Worm (Caenorhabditis elegans) whole organism, L2 larva: Measurements from ENCODE around the gene cest-31.

Source experiments
- ZK546.5 ChIP-seq: sonication (generic microtip); optimal IDR thresholded peaks from 2 replicates; lab custom pipeline; 2017; ENCODE audit warnings: missing biosample characterization, missing genetic modification characterization
- ama-1 ChIP-seq: fragments of 150-350 bp; optimal IDR thresholded peaks from 2 replicates; lab custom pipeline; 2018; ENCODE audit warnings: inconsistent platforms
- ceh-16 ChIP-seq: fragments of 150-350 bp; optimal IDR thresholded peaks from 2 replicates; lab custom pipeline; 2014; ENCODE audit warnings: missing biosample characterization, missing genetic modification characterization
- dmd-4 ChIP-seq: sonication (generic microtip); optimal IDR thresholded peaks from 2 replicates; lab custom pipeline; 2017; ENCODE audit warnings: missing biosample characterization, missing genetic modification characterization
- egl-27 ChIP-seq: sonication (generic microtip); optimal IDR thresholded peaks from 3 replicates; lab custom pipeline; 2017; ENCODE audit warnings: missing biosample characterization, missing genetic modification reagents, missing genetic modification characterization
- lsy-2 ChIP-seq, 2 experiments: fragments of 150-350 bp in 1 of 2; sonication (generic microtip) in 1 of 2; optimal IDR thresholded peaks; 2 replicates each; lab custom pipeline; 2014 to 2017; ENCODE audit warnings: missing biosample characterization in 2 of 2, missing genetic modification characterization in 2 of 2
- mdl-1 ChIP-seq, 2 experiments: fragments of 150-350 bp in 1 of 2; sonication (generic microtip) in 1 of 2; optimal IDR thresholded peaks; 2 replicates each; lab custom pipeline; 2017; ENCODE audit warnings: missing biosample characterization in 2 of 2, missing genetic modification characterization in 2 of 2
- nhr-11 ChIP-seq: fragments of 150-350 bp; optimal IDR thresholded peaks from 2 replicates; lab custom pipeline; 2014; ENCODE audit warnings: missing biosample characterization, missing genetic modification characterization
- nhr-25 ChIP-seq: fragments of 150-350 bp; sonication (generic microtip); optimal IDR thresholded peaks from 3 replicates; lab custom pipeline; 2014; ENCODE audit warnings: missing biosample characterization, missing genetic modification characterization
- nhr-6 ChIP-seq: fragments of 150-350 bp; optimal IDR thresholded peaks from 2 replicates; lab custom pipeline; 2014; ENCODE audit warnings: missing biosample characterization, missing genetic modification characterization
- snpc-4 ChIP-seq: fragments of 150-350 bp; optimal IDR thresholded peaks from 2 replicates; lab custom pipeline; 2014; ENCODE audit warnings: missing biosample characterization, missing genetic modification characterization
- ztf-4 ChIP-seq: fragments of 150-350 bp; optimal IDR thresholded peaks from 2 replicates; lab custom pipeline; 2014; ENCODE audit warnings: missing biosample characterization, missing genetic modification characterization

DNA sequence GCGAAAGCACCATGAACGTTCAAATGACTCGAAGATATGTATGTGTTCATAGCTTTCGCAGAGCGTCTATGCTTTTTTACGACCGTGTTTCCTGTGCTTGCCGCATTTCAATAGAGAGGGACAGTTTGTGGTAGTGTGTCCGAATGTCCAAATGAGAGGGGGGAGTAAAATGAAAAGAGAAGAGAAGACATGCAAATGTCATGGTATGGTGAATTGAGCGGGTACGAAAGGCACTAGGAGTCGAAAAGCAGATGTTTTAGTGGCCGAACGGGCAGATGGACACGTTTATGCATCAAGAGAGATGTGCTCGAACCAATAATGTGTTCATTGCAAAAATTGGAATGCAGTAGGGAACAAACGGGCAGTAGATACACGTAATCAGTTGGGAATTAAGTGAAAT is 11.4 kb downstream of the cest-31 start:
- TF ChIP-seq nhr-25 (tag; lab: Kevin White, UChicago) (no peak), lsy-2 (tag; optimal IDR thresholded peaks at IDR 0.05; lab: Kevin White, UChicago) (no peak), snpc-4 (no peak), nhr-11 (no peak), mdl-1 (tag; optimal IDR thresholded peaks at IDR 0.05; lab: Kevin White, UChicago) (no peak), egl-27 (tag; lab: Kevin White, UChicago) (no peak), ama-1 (lab: Kevin White, UChicago) (no peak), nhr-6 (tag; lab: Kevin White, UChicago) (no peak), ceh-16 (tag; lab: Kevin White, UChicago) (no peak), dmd-4 (no peak), ZK546.5 (no peak), ztf-4 (no peak)
